Fruit fly (Drosophila melanogaster): Measurements from ENCODE around the gene CG46435.
A peak's percentile ranks its signal among the peaks of the same experiment; 100 is the strongest.

CG46435 gene

dm6 chr3L:19590422-19590821 lies 45.5 kb downstream of the CG46435 start, which contains the start of gene CG14100 (continued):
- TF ChIP-seq C15 (GFP tag; IDR thresholded peaks at IDR 0.05): peak; percentile 100
- peak; percentile 100 for TF ChIP-seq ara (GFP tag; IDR thresholded peaks at IDR 0.05)
- TF ChIP-seq CG6689 (GFP tag; IDR thresholded peaks at IDR 0.05): peak; percentile 100
- peak; percentile 100 for TF ChIP-seq Xbp1 (GFP tag; optimal IDR thresholded peaks at IDR 0.05)
- TF ChIP-seq CG30403 (GFP tag; optimal IDR thresholded peaks at IDR 0.05): peak; percentile 100
- peak; percentile 100 for TF ChIP-seq rib (GFP tag; IDR thresholded peaks at IDR 0.05)
- TF ChIP-seq NFAT (GFP tag; IDR thresholded peaks at IDR 0.05): peak; percentile 100
- peak; percentile 100 for TF ChIP-seq CG17912 (GFP tag; optimal IDR thresholded peaks at IDR 0.05)
- peak; percentile 100 for TF ChIP-seq CG15696 (tag; optimal IDR thresholded peaks at IDR 0.05)
- TF ChIP-seq phol (tag; optimal IDR thresholded peaks at IDR 0.05): peak; percentile 100
- peak; percentile 100 for TF ChIP-seq dm (GFP tag; optimal IDR thresholded peaks at IDR 0.05)
- peak; percentile 99 for TF ChIP-seq cwo (GFP tag; optimal IDR thresholded peaks at IDR 0.05)
- TF ChIP-seq kni (GFP tag; optimal IDR thresholded peaks at IDR 0.05): peak; percentile 100
- peak; percentile 100 for TF ChIP-seq CG14014 (GFP tag; IDR thresholded peaks at IDR 0.05)
- no peak for TF ChIP-seq CG14860 (GFP tag; IDR thresholded peaks at IDR 0.05; ENCODE audit: partially characterized antibody)
- TF ChIP-seq Deaf1 (tag; optimal IDR thresholded peaks at IDR 0.05): peak; percentile 92
- peak; percentile 100 for TF ChIP-seq ems (GFP tag; optimal IDR thresholded peaks at IDR 0.05)
- TF ChIP-seq CG14965 (GFP tag; optimal IDR thresholded peaks at IDR 0.05; ENCODE audit: borderline replicate concordance): peak; percentile 96
- TF ChIP-seq CG18011 (GFP tag; optimal IDR thresholded peaks at IDR 0.05): peak; percentile 95
- TF ChIP-seq CG6254 (GFP tag; optimal IDR thresholded peaks at IDR 0.05): peak; percentile 99
- TF ChIP-seq CG4707 (GFP tag; optimal IDR thresholded peaks at IDR 0.05): peak; percentile 100
- peak; percentile 100 for TF ChIP-seq CG17568 (GFP tag; optimal IDR thresholded peaks at IDR 0.05)
- TF ChIP-seq B-H2 (GFP tag; optimal IDR thresholded peaks at IDR 0.05): peak; percentile 100
- no peak for TF ChIP-seq nau (GFP tag; optimal IDR thresholded peaks at IDR 0.05)
- peak; percentile 100 for TF ChIP-seq disco-r (GFP tag; optimal IDR thresholded peaks at IDR 0.05)
- peak; percentile 100 for TF ChIP-seq PHDP (tag; optimal IDR thresholded peaks at IDR 0.05)
- peak; percentile 54; the same call in 1 of the 2 replicates for TF ChIP-seq nerfin-2 (GFP tag; IDR thresholded peaks at IDR 0.05; ENCODE audit: partially characterized antibody)
- TF ChIP-seq CG17829 (tag; optimal IDR thresholded peaks at IDR 0.05): peak; percentile 100
- peak; percentile 100 for TF ChIP-seq CG6765 (GFP tag; optimal IDR thresholded peaks at IDR 0.05)
- TF ChIP-seq otp (GFP tag; IDR thresholded peaks at IDR 0.05): peak; percentile 100
- TF ChIP-seq CG15073 (GFP tag; optimal IDR thresholded peaks at IDR 0.05): peak; percentile 97
- peak; percentile 100 for TF ChIP-seq CG2120 (GFP tag; optimal IDR thresholded peaks at IDR 0.05)
- TF ChIP-seq Chrac-16 (GFP tag; optimal IDR thresholded peaks at IDR 0.05): peak; percentile 100
- TF ChIP-seq slp2 (GFP tag; optimal IDR thresholded peaks at IDR 0.05): peak; percentile 100
- peak; percentile 100 for TF ChIP-seq CG12155 (GFP tag; optimal IDR thresholded peaks at IDR 0.05)
- peak; percentile 100 for TF ChIP-seq Side (GFP tag; optimal IDR thresholded peaks at IDR 0.05)
- TF ChIP-seq inv (GFP tag; IDR thresholded peaks at IDR 0.05; ENCODE audit: partially characterized antibody): peak; percentile 39; the same call in 1 of the 2 replicates
- TF ChIP-seq CG10209 (GFP tag; optimal IDR thresholded peaks at IDR 0.05): peak; percentile 100
- peak; percentile 100 for TF ChIP-seq CG2889 (GFP tag; IDR thresholded peaks at IDR 0.05)
- peak; percentile 100 for TF ChIP-seq Lim3 (GFP tag; IDR thresholded peaks at IDR 0.05)
- peak; percentile 99 for TF ChIP-seq grn (GFP tag; optimal IDR thresholded peaks at IDR 0.05)
- peak; percentile 100 for TF ChIP-seq CG31441 (GFP tag; IDR thresholded peaks at IDR 0.05)
- peak; percentile 100 for TF ChIP-seq tap (tag; optimal IDR thresholded peaks at IDR 0.05)
- peak; percentile 100 for TF ChIP-seq Asciz (GFP tag; optimal IDR thresholded peaks at IDR 0.05)
- peak; percentile 100 for TF ChIP-seq sug (tag; optimal IDR thresholded peaks at IDR 0.05)
- TF ChIP-seq psq (GFP tag; optimal IDR thresholded peaks at IDR 0.05): peak; percentile 100
- TF ChIP-seq Taf1 (GFP tag; IDR thresholded peaks at IDR 0.05): peak; percentile 100
- TF ChIP-seq ase (GFP tag; IDR thresholded peaks at IDR 0.05): peak; percentile 100
- TF ChIP-seq odd (GFP tag; optimal IDR thresholded peaks at IDR 0.05): peak; percentile 100
- TF ChIP-seq Ets97D (GFP tag; optimal IDR thresholded peaks at IDR 0.05): peak; percentile 98

Measured in whole organism, embryonic.